Worm (Caenorhabditis elegans) whole organism, L4 larva: Measurements from ENCODE around the gene memi-2.

Source experiments
- nhr-10 ChIP-seq: fragments of 150-350 bp; optimal IDR thresholded peaks from 2 replicates; lab custom pipeline; 2014; ENCODE audit warnings: missing biosample characterization, missing genetic modification characterization
- unc-39 ChIP-seq: sonication (generic microtip); optimal IDR thresholded peaks from 2 replicates; lab custom pipeline; 2017; ENCODE audit warnings: missing biosample characterization, missing genetic modification characterization

- TF ChIP-seq unc-39 (tag; lab: Kevin White, UChicago) (no peak), nhr-10 (tag; lab: Kevin White, UChicago) (no peak)
Measured at ce11 chrIV:13353143-13353773, 47.0 kb downstream of the memi-2 start, which contains the start of the genes rec-8 and mex-5.
